Worm (Caenorhabditis elegans) whole organism, mixed stage, embryonic: ENCODE data around the gene Y43F8B.3.

Source experiments
- M03D4.4 ChIP-seq: sonication (generic microtip); optimal IDR thresholded peaks from 2 replicates; lab custom pipeline; 2017; ENCODE audit warnings: mild to moderate bottlenecking, missing genetic modification characterization, missing compliant biosample characterization
- blmp-1 ChIP-seq: fragments of 150-350 bp; optimal IDR thresholded peaks from 2 replicates; lab custom pipeline; 2014; ENCODE audit warnings: missing biosample characterization, missing genetic modification characterization
- ceh-39 ChIP-seq: fragments of 150-350 bp; optimal IDR thresholded peaks from 2 replicates; lab custom pipeline; 2014; ENCODE audit warnings: missing biosample characterization, missing genetic modification characterization
- ceh-43 ChIP-seq: fragments of 200-800 bp; sonication (Bioruptor generic); optimal IDR thresholded peaks from 2 replicates; lab custom pipeline; 2018; ENCODE audit warnings: mild to moderate bottlenecking, missing genetic modification characterization, moderate library complexity, missing compliant biosample characterization
- ceh-83 ChIP-seq: fragments of 200-800 bp; sonication (Bioruptor generic); optimal IDR thresholded peaks from 2 replicates; lab custom pipeline; 2018; ENCODE audit warnings: mild to moderate bottlenecking, missing genetic modification characterization, missing compliant biosample characterization
- ces-1 ChIP-seq: fragments of 150-350 bp; optimal IDR thresholded peaks from 2 replicates; lab custom pipeline; 2014; ENCODE audit warnings: missing biosample characterization, missing genetic modification reagents, missing genetic modification characterization
- cnd-1 ChIP-seq: fragments of 200-800 bp; sonication (Bioruptor generic); optimal IDR thresholded peaks from 2 replicates; lab custom pipeline; 2018; ENCODE audit warnings: mild to moderate bottlenecking, missing genetic modification characterization, missing compliant biosample characterization
- drap-1 ChIP-seq: fragments of 200-800 bp; sonication (Bioruptor generic); optimal IDR thresholded peaks from 3 replicates; lab custom pipeline; 2018; ENCODE audit warnings: mild to moderate bottlenecking, missing genetic modification characterization, missing compliant biosample characterization
- elt-1 ChIP-seq: sonication (generic microtip); optimal IDR thresholded peaks from 2 replicates; lab custom pipeline; 2017; ENCODE audit warnings: missing genetic modification characterization, mild to moderate bottlenecking, missing compliant biosample characterization, antibody characterized with exemption, moderate library complexity, borderline replicate concordance; ENCODE audit not compliant: insufficient read depth
- elt-3 ChIP-seq: fragments of 150-350 bp; optimal IDR thresholded peaks from 2 replicates; lab custom pipeline; 2014; ENCODE audit warnings: missing biosample characterization, missing genetic modification characterization
- flh-1 ChIP-seq: fragments of 200-800 bp; sonication (Bioruptor generic); optimal IDR thresholded peaks from 2 replicates; lab custom pipeline; 2018; ENCODE audit warnings: mild to moderate bottlenecking, missing genetic modification characterization, moderate library complexity, missing compliant biosample characterization
- ham-2 ChIP-seq: fragments of 200-800 bp; sonication (Bioruptor generic); optimal IDR thresholded peaks from 2 replicates; lab custom pipeline; 2018; ENCODE audit warnings: mild to moderate bottlenecking, missing genetic modification characterization, missing compliant biosample characterization
- hlh-1 ChIP-seq: fragments of 150-350 bp; optimal IDR thresholded peaks from 2 replicates; lab custom pipeline; 2014; ENCODE audit warnings: missing biosample characterization, missing genetic modification reagents, missing genetic modification characterization
- lin-13 ChIP-seq: fragments of 150-350 bp; optimal IDR thresholded peaks from 2 replicates; lab custom pipeline; 2014; ENCODE audit warnings: missing biosample characterization, missing genetic modification characterization
- lin-32 ChIP-seq: fragments of 200-800 bp; sonication (Bioruptor generic); optimal IDR thresholded peaks from 2 replicates; lab custom pipeline; 2018; ENCODE audit warnings: mild to moderate bottlenecking, missing genetic modification characterization, missing compliant biosample characterization
- lsy-2 ChIP-seq: fragments of 150-350 bp; optimal IDR thresholded peaks from 2 replicates; lab custom pipeline; 2014; ENCODE audit warnings: missing biosample characterization, missing genetic modification characterization
- mab-5 ChIP-seq: fragments of 150-350 bp; optimal IDR thresholded peaks from 2 replicates; lab custom pipeline; 2014; ENCODE audit warnings: missing biosample characterization, missing genetic modification characterization
- mep-1 ChIP-seq: fragments of 150-350 bp; optimal IDR thresholded peaks from 2 replicates; lab custom pipeline; 2017; ENCODE audit warnings: missing biosample characterization, missing genetic modification reagents, missing genetic modification characterization, inconsistent platforms
- mls-2 ChIP-seq: sonication (generic microtip); optimal IDR thresholded peaks from 2 replicates; lab custom pipeline; 2016; ENCODE audit warnings: mild to moderate bottlenecking, missing genetic modification characterization, moderate library complexity, missing compliant biosample characterization
- nhr-12 ChIP-seq: fragments of 150-350 bp; optimal IDR thresholded peaks from 2 replicates; lab custom pipeline; 2014; ENCODE audit warnings: missing biosample characterization, missing genetic modification characterization
- nhr-237 ChIP-seq: fragments of 150-350 bp; optimal IDR thresholded peaks from 2 replicates; lab custom pipeline; 2014; ENCODE audit warnings: missing biosample characterization, missing genetic modification characterization
- nhr-28 ChIP-seq: fragments of 150-350 bp; optimal IDR thresholded peaks from 2 replicates; lab custom pipeline; 2014; ENCODE audit warnings: missing biosample characterization, missing genetic modification characterization
- nhr-76 ChIP-seq: sonication (generic microtip); optimal IDR thresholded peaks from 2 replicates; lab custom pipeline; 2017; ENCODE audit warnings: missing biosample characterization, missing genetic modification characterization
- pha-4 ChIP-seq: fragments of 150-350 bp; optimal IDR thresholded peaks from 2 replicates; lab custom pipeline; 2018; ENCODE audit warnings: missing biosample characterization, missing genetic modification reagents, missing genetic modification characterization
- sem-2 ChIP-seq: fragments of 200-800 bp; sonication (Bioruptor generic); optimal IDR thresholded peaks from 2 replicates; lab custom pipeline; 2018; ENCODE audit warnings: mild to moderate bottlenecking, missing genetic modification characterization, missing compliant biosample characterization
- snpc-4 ChIP-seq: fragments of 150-350 bp; optimal IDR thresholded peaks from 2 replicates; lab custom pipeline; 2014; ENCODE audit warnings: missing biosample characterization, missing genetic modification characterization
- sptf-1 ChIP-seq: sonication (generic microtip); optimal IDR thresholded peaks from 2 replicates; lab custom pipeline; 2017; ENCODE audit warnings: mild to moderate bottlenecking, missing genetic modification characterization, moderate library complexity, missing compliant biosample characterization
- tbx-8 ChIP-seq: fragments of 200-800 bp; sonication (Bioruptor generic); optimal IDR thresholded peaks from 2 replicates; lab custom pipeline; 2018; ENCODE audit warnings: mild to moderate bottlenecking, missing genetic modification characterization, moderate library complexity, missing compliant biosample characterization
- unc-120 ChIP-seq: sonication (generic microtip); optimal IDR thresholded peaks from 2 replicates; lab custom pipeline; 2017; ENCODE audit warnings: missing genetic modification characterization, missing compliant biosample characterization; ENCODE audit not compliant: poor library complexity, severe bottlenecking
- unc-39 ChIP-seq: fragments of 150-350 bp; optimal IDR thresholded peaks from 2 replicates; lab custom pipeline; 2014; ENCODE audit warnings: missing biosample characterization, missing genetic modification characterization
- unc-62 ChIP-seq: fragments of 150-350 bp; optimal IDR thresholded peaks from 2 replicates; lab custom pipeline; 2014; ENCODE audit warnings: missing biosample characterization, missing genetic modification reagents, missing genetic modification characterization
- zip-8 ChIP-seq: fragments of 150-350 bp; optimal IDR thresholded peaks from 2 replicates; lab custom pipeline; 2014; ENCODE audit warnings: missing biosample characterization, missing genetic modification characterization

Gene Y43F8B.3

ce11 chrV:19513552-19513951 is 10.7 kb downstream of the Y43F8B.3 start, which contains the start of gene phy-4:
TSS of gene phy-4 (minus strand) at chrV:19513652.
- TF ChIP-seq nhr-28 (tag; lab: Kevin White, UChicago), result no peak
- no peak for TF ChIP-seq sem-2 (GFP tag; lab: Kevin White, UChicago)
- TF ChIP-seq drap-1 (GFP tag; lab: Kevin White, UChicago), result peak; percentile 29

DNA sequence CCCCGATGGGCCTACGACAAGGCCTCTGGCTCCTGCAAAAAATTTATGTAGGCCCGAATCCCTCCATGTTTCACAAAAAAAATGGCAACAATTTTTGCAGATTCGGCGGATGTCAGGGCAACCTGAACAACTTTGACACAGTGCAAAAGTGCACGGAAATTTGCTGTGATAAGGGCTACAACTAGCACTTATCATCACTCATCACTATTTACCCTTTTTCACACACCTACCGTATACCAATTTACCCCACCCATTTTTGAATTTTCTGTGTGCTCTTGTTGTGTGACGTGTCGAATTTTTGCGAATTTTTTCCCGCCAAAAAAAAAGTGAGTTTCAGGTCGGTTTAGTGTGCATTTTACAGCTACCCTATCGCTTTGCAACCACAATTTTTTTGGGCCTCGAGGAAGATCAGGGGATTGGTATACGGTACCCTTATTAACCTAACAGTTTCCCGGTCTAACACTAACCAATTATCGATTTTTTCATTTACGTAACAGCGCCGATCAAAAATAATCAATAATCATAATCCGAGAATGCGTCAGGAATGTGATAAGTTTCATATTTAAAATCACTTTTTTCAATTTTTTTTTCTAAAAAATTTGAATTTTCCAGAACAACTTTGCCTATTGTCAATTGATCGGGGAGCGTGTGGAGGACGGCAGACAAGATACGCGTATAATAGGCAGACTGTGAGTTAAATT is 15.7 kb downstream of the Y43F8B.3 start:
- no peak for TF ChIP-seq elt-3 (tag; lab: Kevin White, UChicago)
- TF ChIP-seq cnd-1 (tag; lab: Kevin White, UChicago), result no peak
- no peak for TF ChIP-seq mls-2 (tag; lab: Kevin White, UChicago)
- no peak for TF ChIP-seq zip-8 (tag; lab: Kevin White, UChicago)
- TF ChIP-seq nhr-237 (tag; lab: Kevin White, UChicago), result no peak
- no peak for TF ChIP-seq flh-1 (GFP tag; lab: Kevin White, UChicago)
- no peak for TF ChIP-seq sem-2 (GFP tag; lab: Kevin White, UChicago)
- TF ChIP-seq snpc-4 (tag; lab: Kevin White, UChicago), result no peak
- TF ChIP-seq ham-2 (GFP tag; lab: Kevin White, UChicago), result no peak
- TF ChIP-seq pha-4, result no peak
- TF ChIP-seq nhr-12, result no peak
- TF ChIP-seq ces-1 (GFP tag; lab: Kevin White, UChicago), result no peak
- no peak for TF ChIP-seq lsy-2 (tag; lab: Kevin White, UChicago)
- TF ChIP-seq M03D4.4 (tag; lab: Kevin White, UChicago), result no peak
- TF ChIP-seq tbx-8 (GFP tag; lab: Kevin White, UChicago), result no peak
- TF ChIP-seq blmp-1, result no peak
- no peak for TF ChIP-seq lin-32 (GFP tag; lab: Kevin White, UChicago)
- no peak for TF ChIP-seq ceh-43
- TF ChIP-seq hlh-1, result no peak
- no peak for TF ChIP-seq lin-13 (tag; lab: Kevin White, UChicago)

DNA sequence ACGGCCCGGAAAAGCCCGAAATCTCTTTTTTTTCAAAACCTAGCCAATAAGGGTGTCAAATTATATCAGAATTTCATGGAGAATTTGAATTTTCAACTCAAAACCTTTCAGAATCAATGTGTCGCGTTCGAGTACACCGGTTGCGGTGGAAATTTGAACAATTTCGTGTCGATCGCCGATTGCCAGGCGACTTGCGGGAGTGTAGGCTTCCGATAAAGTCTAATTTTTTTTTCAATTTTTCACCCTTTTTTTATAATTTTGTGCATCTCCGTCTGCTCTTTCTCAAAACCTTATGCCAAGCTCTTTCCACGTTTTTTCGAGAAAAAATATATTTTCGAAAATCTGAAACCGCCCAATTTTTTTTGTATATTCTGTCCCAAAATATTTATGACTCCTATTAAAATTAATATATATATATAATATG is 16.6 kb downstream of the Y43F8B.3 start:
- TF ChIP-seq unc-62 (GFP tag; lab: Kevin White, UChicago) (no peak), lin-13 (tag; lab: Kevin White, UChicago) (no peak), sem-2 (GFP tag; lab: Kevin White, UChicago) (no peak), lin-32 (GFP tag; lab: Kevin White, UChicago) (no peak), ceh-83 (GFP tag; lab: Kevin White, UChicago) (no peak), drap-1 (GFP tag; lab: Kevin White, UChicago) (no peak), lsy-2 (tag; lab: Kevin White, UChicago) (no peak), sptf-1 (no peak), hlh-1 (no peak), cnd-1 (tag; lab: Kevin White, UChicago) (no peak), ceh-43 (no peak), nhr-76 (tag; lab: Kevin White, UChicago) (no peak), ham-2 (GFP tag; lab: Kevin White, UChicago) (no peak), mls-2 (tag; lab: Kevin White, UChicago) (no peak), unc-120 (tag; lab: Kevin White, UChicago) (no peak), elt-3 (tag; lab: Kevin White, UChicago) (no peak), mep-1 (tag; lab: Kevin White, UChicago) (no peak)
- TF ChIP-seq, all 35 proteins: peak for 0

- TF ChIP-seq pha-4 (no peak), ceh-43 (no peak), nhr-237 (tag; lab: Kevin White, UChicago) (no peak), mep-1 (tag; lab: Kevin White, UChicago) (no peak), ces-1 (GFP tag; lab: Kevin White, UChicago) (no peak), nhr-12 (no peak), mab-5 (no peak), unc-120 (tag; lab: Kevin White, UChicago) (no peak), unc-39 (no peak), lin-13 (tag; lab: Kevin White, UChicago) (no peak), snpc-4 (tag; lab: Kevin White, UChicago) (no peak), sem-2 (GFP tag; lab: Kevin White, UChicago) (no peak), ceh-39 (no peak), unc-62 (GFP tag; lab: Kevin White, UChicago) (no peak), elt-1 (tag; lab: Kevin White, UChicago) (no peak), cnd-1 (tag; lab: Kevin White, UChicago) (no peak), nhr-28 (tag; lab: Kevin White, UChicago) (no peak), ceh-83 (GFP tag; lab: Kevin White, UChicago) (no peak), sptf-1 (no peak), elt-3 (tag; lab: Kevin White, UChicago) (no peak)
These were observed 17.2 kb downstream of the Y43F8B.3 start for ce11 chrV:19520130-19520529.
